Worm (Caenorhabditis elegans): ENCODE measurements around the gene ebp-2.

DNA sequence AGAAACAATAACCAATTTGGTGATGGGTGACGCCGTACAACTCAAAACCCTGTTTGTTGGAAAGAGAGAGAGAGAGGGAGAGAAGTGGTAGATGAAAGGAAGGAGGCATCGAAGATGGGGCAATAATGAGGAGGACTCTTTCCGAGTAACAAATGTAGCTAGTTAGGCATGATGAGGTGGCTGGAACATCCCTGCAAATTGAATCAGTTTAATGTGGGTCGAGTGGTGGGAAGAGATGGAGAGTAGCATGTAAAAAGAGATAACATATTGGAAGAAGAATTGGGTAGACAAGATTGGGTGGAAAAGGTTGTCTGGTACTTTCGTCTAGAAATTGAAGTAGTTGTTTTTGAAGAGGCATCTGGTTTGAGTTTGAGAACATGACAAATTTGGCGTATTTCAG is 46.3 kb upstream of the ebp-2 start:
- TF ChIP-seq med-1 (GFP tag; optimal IDR thresholded peaks at IDR 0.05; ENCODE audit: insufficient read depth) (no peak), tab-1 (GFP tag; IDR thresholded peaks at IDR 0.05) (0 out of 2 replicates have a peak, but pooled peaks have one; percentile 23), T22C8.4 (GFP tag; IDR thresholded peaks at IDR 0.05) (no peak), flt-1 (GFP tag; IDR thresholded peaks at IDR 0.05) (peak; percentile 22; the same call in 1 of the 2 replicates), klf-2 (GFP tag; conservative IDR thresholded peaks at IDR 0.05) (no peak)

Data from whole organism, midembryonic.